Worm (Caenorhabditis elegans) whole organism, late embryonic: Measurements from ENCODE around the gene gen-1.

ENCODE experiments used
- ama-1 ChIP-seq: fragments of 150-350 bp; optimal IDR thresholded peaks from 2 replicates; lab custom pipeline; 2014
- ceh-34 ChIP-seq: sonication (generic microtip); optimal IDR thresholded peaks from 2 replicates; lab custom pipeline; 2016; ENCODE audit warnings: mild to moderate bottlenecking, missing genetic modification characterization, missing compliant biosample characterization
- hlh-6 ChIP-seq: sonication (generic microtip); optimal IDR thresholded peaks from 2 replicates; lab custom pipeline; 2016; ENCODE audit warnings: missing genotype, missing genetic modification characterization, missing compliant biosample characterization
- pag-3 ChIP-seq: sonication (generic microtip); optimal IDR thresholded peaks from 2 replicates; lab custom pipeline; 2016; ENCODE audit warnings: missing compliant biosample characterization, missing genetic modification characterization, borderline replicate concordance
- pat-9 ChIP-seq: fragments of 200-800 bp; sonication (Bioruptor generic); optimal IDR thresholded peaks from 2 replicates; lab custom pipeline; 2018; ENCODE audit warnings: mild to moderate bottlenecking, missing genetic modification characterization, moderate library complexity, missing compliant biosample characterization
- tbx-7 ChIP-seq: sonication (generic microtip); optimal IDR thresholded peaks from 2 replicates; lab custom pipeline; 2016; ENCODE audit warnings: missing genotype, missing genetic modification characterization, missing compliant biosample characterization

- no peak for TF ChIP-seq ama-1 (lab: Kevin White, UChicago)
- TF ChIP-seq hlh-6 (tag; lab: Kevin White, UChicago), result no peak
- no peak for TF ChIP-seq pag-3 (tag; lab: Kevin White, UChicago)
- no peak for TF ChIP-seq pat-9 (tag; lab: Kevin White, UChicago)
- TF ChIP-seq tbx-7 (tag; lab: Kevin White, UChicago), result no peak
- no peak for TF ChIP-seq ceh-34 (tag; lab: Kevin White, UChicago)
Observed at ce11 chrIII:6201325-6201724, 46.6 kb downstream of the gen-1 start.
